Fruit fly (Drosophila melanogaster): ENCODE measurements around the gene RnpS1.

The RnpS1 gene

DNA sequence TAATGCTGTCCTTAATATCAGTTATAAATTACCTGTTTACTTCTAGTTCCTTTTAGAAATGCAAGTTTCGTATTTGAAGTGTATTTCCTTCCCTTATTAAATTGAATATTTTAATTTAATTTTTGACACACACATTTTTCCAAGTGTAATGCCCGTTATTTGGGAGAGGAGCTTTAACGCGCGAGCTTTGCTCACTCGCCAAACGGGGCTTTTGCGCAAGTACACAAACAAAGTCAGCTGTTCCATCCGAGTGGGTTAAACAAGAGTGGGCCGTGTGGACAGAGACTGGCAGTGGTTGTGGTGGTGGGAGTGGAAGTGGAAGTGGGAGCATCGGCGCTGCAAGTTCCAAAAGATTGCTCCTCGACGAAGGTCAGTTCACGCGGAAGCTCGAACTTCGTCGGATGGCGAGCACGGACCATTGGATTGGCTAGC, 29.3 kb downstream of the RnpS1 start, which contains the start of gene CG8301 (continued):
- TF ChIP-seq row (GFP tag; IDR thresholded peaks at IDR 0.05) (peak; percentile 68), CG12391 (tag; optimal IDR thresholded peaks at IDR 0.05) (peak; percentile 53), CG16863 (GFP tag; optimal IDR thresholded peaks at IDR 0.05) (no peak), Drgx (GFP tag; IDR thresholded peaks at IDR 0.05) (peak; percentile 56), Dref (GFP tag; IDR thresholded peaks at IDR 0.05) (no peak), br (optimal IDR thresholded peaks at IDR 0.05) (no peak), slp2 (GFP tag; optimal IDR thresholded peaks at IDR 0.05) (no peak), CG15479 (GFP tag; optimal IDR thresholded peaks at IDR 0.05) (no peak), run (tag; optimal IDR thresholded peaks at IDR 0.05) (no peak), abd-A (tag; optimal IDR thresholded peaks at IDR 0.05) (no peak), CG6254 (GFP tag; optimal IDR thresholded peaks at IDR 0.05) (no peak), ab (GFP tag; optimal IDR thresholded peaks at IDR 0.05) (no peak), unc-4 (GFP tag; IDR thresholded peaks at IDR 0.05; ENCODE audit: partially characterized antibody) (0 out of 2 replicates have a peak, but pooled peaks have one; percentile 20), CG10431 (GFP tag; optimal IDR thresholded peaks at IDR 0.05) (no peak), HLH4C (GFP tag; IDR thresholded peaks at IDR 0.05; ENCODE audit: partially characterized antibody) (no peak), Aef1 (GFP tag; IDR thresholded peaks at IDR 0.05) (no peak), CG1024 (GFP tag; IDR thresholded peaks at IDR 0.05) (no peak), CG17802 (tag; optimal IDR thresholded peaks at IDR 0.05) (no peak), sd (tag; optimal IDR thresholded peaks at IDR 0.05) (no peak), schlank (tag; optimal IDR thresholded peaks at IDR 0.05) (no peak), CG14441 (GFP tag; IDR thresholded peaks at IDR 0.05) (no peak), Chrac-16 (GFP tag; optimal IDR thresholded peaks at IDR 0.05) (no peak), Hr39 (optimal IDR thresholded peaks at IDR 0.05) (no peak), gfzf (GFP tag; optimal IDR thresholded peaks at IDR 0.05) (no peak), seq (GFP tag; IDR thresholded peaks at IDR 0.05) (no peak; the same call in 1 of the 2 replicates), Vsx1 (GFP tag; optimal IDR thresholded peaks at IDR 0.05) (no peak), CG10565 (GFP tag; optimal IDR thresholded peaks at IDR 0.05) (no peak), CG13775 (GFP tag; optimal IDR thresholded peaks at IDR 0.05) (no peak), chinmo (GFP tag; IDR thresholded peaks at IDR 0.05; ENCODE audit: partially characterized antibody) (0 out of 4 replicates have a peak, but pooled peaks have one; percentile 40), CG4360 (GFP tag; IDR thresholded peaks at IDR 0.05) (no peak), CG31388 (GFP tag; optimal IDR thresholded peaks at IDR 0.05) (no peak), CG34376 (GFP tag; optimal IDR thresholded peaks at IDR 0.05) (peak; percentile 15), dati (GFP tag; IDR thresholded peaks at IDR 0.05) (no peak), CG8765 (GFP tag; IDR thresholded peaks at IDR 0.05) (no peak), fru (optimal IDR thresholded peaks at IDR 0.05) (no peak), nerfin-2 (GFP tag; IDR thresholded peaks at IDR 0.05; ENCODE audit: partially characterized antibody) (no peak), Ptx1 (GFP tag; IDR thresholded peaks at IDR 0.05) (0 out of 2 replicates have a peak, but pooled peaks have one; percentile 10), CG1233 (GFP tag; optimal IDR thresholded peaks at IDR 0.05) (no peak), CG30403 (GFP tag; optimal IDR thresholded peaks at IDR 0.05) (peak; percentile 39), ind (GFP tag; optimal IDR thresholded peaks at IDR 0.05) (no peak), twi (tag; optimal IDR thresholded peaks at IDR 0.05) (no peak), HLH3B (GFP tag; IDR thresholded peaks at IDR 0.05) (0 out of 2 replicates have a peak, but pooled peaks have one; percentile 4), lilli (GFP tag; optimal IDR thresholded peaks at IDR 0.05) (peak; percentile 49), maf-S (GFP tag; optimal IDR thresholded peaks at IDR 0.05) (no peak), CG17359 (tag; optimal IDR thresholded peaks at IDR 0.05) (no peak), CG12071 (GFP tag; optimal IDR thresholded peaks at IDR 0.05) (no peak), CG11093 (GFP tag; IDR thresholded peaks at IDR 0.05) (no peak), CG10274 (GFP tag; optimal IDR thresholded peaks at IDR 0.05) (no peak), ap (GFP tag; IDR thresholded peaks at IDR 0.05) (no peak), Trl (optimal IDR thresholded peaks at IDR 0.05) (no peak), Trl (GFP tag; optimal IDR thresholded peaks at IDR 0.05) (no peak), CG4282 (GFP tag; optimal IDR thresholded peaks at IDR 0.05) (no peak), CG3995 (GFP tag; optimal IDR thresholded peaks at IDR 0.05) (no peak)
